Worm (Caenorhabditis elegans) whole organism, L2 larva: ENCODE results near the gene srg-7.

Source experiments
- C34F6.9 ChIP-seq: fragments of 150-350 bp; optimal IDR thresholded peaks from 2 replicates; lab custom pipeline; 2014; ENCODE audit warnings: missing biosample characterization, missing genetic modification characterization
- F13H6.1 ChIP-seq: sonication (generic microtip); optimal IDR thresholded peaks from 2 replicates; lab custom pipeline; 2016; ENCODE audit warnings: missing genetic modification characterization, missing compliant biosample characterization
- R02D3.7 ChIP-seq: fragments of 150-350 bp; optimal IDR thresholded peaks from 2 replicates; lab custom pipeline; 2014; ENCODE audit warnings: missing biosample characterization, missing genetic modification characterization
- Y55F3AM.14 ChIP-seq: fragments of 200-800 bp; sonication (Bioruptor generic); optimal IDR thresholded peaks from 2 replicates; lab custom pipeline; 2018; ENCODE audit warnings: mild to moderate bottlenecking, missing genetic modification characterization, missing compliant biosample characterization
- ZK546.5 ChIP-seq: sonication (generic microtip); optimal IDR thresholded peaks from 2 replicates; lab custom pipeline; 2017; ENCODE audit warnings: missing biosample characterization, missing genetic modification characterization
- alr-1 ChIP-seq: fragments of 150-350 bp; optimal IDR thresholded peaks from 2 replicates; lab custom pipeline; 2014; ENCODE audit warnings: missing biosample characterization, missing genetic modification characterization
- aly-2 ChIP-seq: fragments of 150-350 bp; optimal IDR thresholded peaks from 2 replicates; lab custom pipeline; 2014; ENCODE audit warnings: missing biosample characterization, missing genetic modification characterization
- ama-1 ChIP-seq: fragments of 150-350 bp; optimal IDR thresholded peaks from 2 replicates; lab custom pipeline; 2018; ENCODE audit warnings: inconsistent platforms
- ceh-16 ChIP-seq: fragments of 150-350 bp; optimal IDR thresholded peaks from 2 replicates; lab custom pipeline; 2014; ENCODE audit warnings: missing biosample characterization, missing genetic modification characterization
- ceh-82 ChIP-seq: fragments of 150-350 bp; optimal IDR thresholded peaks from 2 replicates; lab custom pipeline; 2014; ENCODE audit warnings: missing biosample characterization, missing genetic modification characterization
- crh-2 ChIP-seq: sonication (generic microtip); optimal IDR thresholded peaks from 2 replicates; lab custom pipeline; 2017; ENCODE audit warnings: missing biosample characterization, missing genetic modification characterization
- dmd-4 ChIP-seq: sonication (generic microtip); optimal IDR thresholded peaks from 2 replicates; lab custom pipeline; 2017; ENCODE audit warnings: missing biosample characterization, missing genetic modification characterization
- egl-27 ChIP-seq: sonication (generic microtip); optimal IDR thresholded peaks from 3 replicates; lab custom pipeline; 2017; ENCODE audit warnings: missing biosample characterization, missing genetic modification reagents, missing genetic modification characterization
- elt-1 ChIP-seq: fragments of 150-350 bp; optimal IDR thresholded peaks from 2 replicates; lab custom pipeline; 2014; ENCODE audit warnings: missing biosample characterization, missing genetic modification characterization
- elt-3 ChIP-seq: sonication (generic microtip); optimal IDR thresholded peaks from 2 replicates; lab custom pipeline; 2017; ENCODE audit warnings: missing biosample characterization, missing genetic modification characterization
- fos-1 ChIP-seq: fragments of 150-350 bp; optimal IDR thresholded peaks from 2 replicates; lab custom pipeline; 2014; ENCODE audit warnings: missing biosample characterization, missing genetic modification characterization
- gmeb-1 ChIP-seq: fragments of 150-350 bp; optimal IDR thresholded peaks from 2 replicates; lab custom pipeline; 2014; ENCODE audit warnings: missing biosample characterization, missing genetic modification characterization
- lin-11 ChIP-seq: fragments of 150-350 bp; sonication (generic microtip); optimal IDR thresholded peaks from 2 replicates; lab custom pipeline; 2014; ENCODE audit warnings: missing biosample characterization, missing genetic modification characterization, inconsistent platforms, mixed read lengths
- lin-13 ChIP-seq: fragments of 150-350 bp; optimal IDR thresholded peaks from 2 replicates; lab custom pipeline; 2014; ENCODE audit warnings: missing biosample characterization, missing genetic modification reagents, missing genetic modification characterization
- lin-39 ChIP-seq: fragments of 150-350 bp; optimal IDR thresholded peaks from 2 replicates; lab custom pipeline; 2014; ENCODE audit warnings: missing biosample characterization, missing genetic modification reagents, missing genetic modification characterization
- lsy-2 ChIP-seq, 2 experiments: fragments of 150-350 bp in 1 of 2; sonication (generic microtip) in 1 of 2; optimal IDR thresholded peaks; 2 replicates each; lab custom pipeline; 2014 to 2017; ENCODE audit warnings: missing biosample characterization in 2 of 2, missing genetic modification characterization in 2 of 2
- mab-5 ChIP-seq: fragments of 150-350 bp; optimal IDR thresholded peaks from 2 replicates; lab custom pipeline; 2014; ENCODE audit warnings: missing biosample characterization, missing genetic modification characterization
- mbf-1 ChIP-seq: sonication (generic microtip); optimal IDR thresholded peaks from 2 replicates; lab custom pipeline; 2017; ENCODE audit warnings: missing biosample characterization, missing genetic modification characterization
- mdl-1 ChIP-seq, 2 experiments: fragments of 150-350 bp in 1 of 2; sonication (generic microtip) in 1 of 2; optimal IDR thresholded peaks; 2 replicates each; lab custom pipeline; 2017; ENCODE audit warnings: missing biosample characterization in 2 of 2, missing genetic modification characterization in 2 of 2
- nhr-10 ChIP-seq: sonication (generic microtip); optimal IDR thresholded peaks from 2 replicates; lab custom pipeline; 2017; ENCODE audit warnings: missing biosample characterization, missing genetic modification characterization
- nhr-11 ChIP-seq: fragments of 150-350 bp; optimal IDR thresholded peaks from 2 replicates; lab custom pipeline; 2014; ENCODE audit warnings: missing biosample characterization, missing genetic modification characterization
- nhr-12 ChIP-seq: fragments of 150-350 bp; optimal IDR thresholded peaks from 2 replicates; lab custom pipeline; 2014; ENCODE audit warnings: missing biosample characterization, missing genetic modification characterization
- nhr-129 ChIP-seq: fragments of 150-350 bp; optimal IDR thresholded peaks from 2 replicates; lab custom pipeline; 2014; ENCODE audit warnings: missing biosample characterization, missing genetic modification characterization
- nhr-21 ChIP-seq: fragments of 150-350 bp; optimal IDR thresholded peaks from 2 replicates; lab custom pipeline; 2014; ENCODE audit warnings: missing biosample characterization, missing genetic modification characterization
- nhr-23 ChIP-seq: fragments of 150-350 bp; optimal IDR thresholded peaks from 2 replicates; lab custom pipeline; 2014; ENCODE audit warnings: missing biosample characterization, missing genetic modification reagents, missing genetic modification characterization
- nhr-237 ChIP-seq: fragments of 150-350 bp; optimal IDR thresholded peaks from 2 replicates; lab custom pipeline; 2014; ENCODE audit warnings: missing biosample characterization, missing genetic modification characterization
- nhr-6 ChIP-seq: fragments of 150-350 bp; optimal IDR thresholded peaks from 2 replicates; lab custom pipeline; 2014; ENCODE audit warnings: missing biosample characterization, missing genetic modification characterization
- nhr-77 ChIP-seq: fragments of 150-350 bp; optimal IDR thresholded peaks from 2 replicates; lab custom pipeline; 2014; ENCODE audit warnings: missing biosample characterization, missing genetic modification characterization
- peb-1 ChIP-seq: fragments of 150-350 bp; optimal IDR thresholded peaks from 2 replicates; lab custom pipeline; 2014; ENCODE audit warnings: missing biosample characterization, missing genetic modification characterization
- sem-4 ChIP-seq: fragments of 150-350 bp; optimal IDR thresholded peaks from 2 replicates; lab custom pipeline; 2014; ENCODE audit warnings: missing biosample characterization, missing genetic modification reagents, missing genetic modification characterization
- sma-3 ChIP-seq: sonication (generic microtip); optimal IDR thresholded peaks from 2 replicates; lab custom pipeline; 2016; ENCODE audit warnings: missing genetic modification reagents, missing genetic modification characterization, missing compliant biosample characterization
- sma-9 ChIP-seq, 2 experiments: fragments of 150-350 bp in 1 of 2; sonication (generic microtip) in 1 of 2; optimal IDR thresholded peaks; 2 replicates each; lab custom pipeline; 2014 to 2016; ENCODE audit warnings: missing genetic modification characterization in 2 of 2, mild to moderate bottlenecking in 1 of 2, missing biosample characterization in 1 of 2, missing compliant biosample characterization in 1 of 2, missing genetic modification reagents in 1 of 2, moderate library complexity in 1 of 2
- snpc-4 ChIP-seq: fragments of 150-350 bp; optimal IDR thresholded peaks from 2 replicates; lab custom pipeline; 2014; ENCODE audit warnings: missing biosample characterization, missing genetic modification characterization
- unc-39 ChIP-seq: fragments of 150-350 bp; optimal IDR thresholded peaks from 2 replicates; lab custom pipeline; 2014; ENCODE audit warnings: missing biosample characterization, missing genetic modification characterization
- unc-55 ChIP-seq: fragments of 150-350 bp; sonication (generic microtip); optimal IDR thresholded peaks from 3 replicates; lab custom pipeline; 2014; ENCODE audit warnings: missing biosample characterization, missing genetic modification reagents, missing genetic modification characterization
- zag-1 ChIP-seq: fragments of 150-350 bp; optimal IDR thresholded peaks from 2 replicates; lab custom pipeline; 2014; ENCODE audit warnings: missing biosample characterization, missing genetic modification characterization
- ztf-1 ChIP-seq: fragments of 200-800 bp; sonication (Bioruptor generic); conservative IDR thresholded peaks from 2 replicates; pipeline ENCODE4 v1.3.6; 2022; ENCODE audit warnings: missing genetic modification characterization, missing compliant biosample characterization
- ztf-4 ChIP-seq: fragments of 150-350 bp; optimal IDR thresholded peaks from 2 replicates; lab custom pipeline; 2014; ENCODE audit warnings: missing biosample characterization, missing genetic modification characterization

Gene srg-7

DNA sequence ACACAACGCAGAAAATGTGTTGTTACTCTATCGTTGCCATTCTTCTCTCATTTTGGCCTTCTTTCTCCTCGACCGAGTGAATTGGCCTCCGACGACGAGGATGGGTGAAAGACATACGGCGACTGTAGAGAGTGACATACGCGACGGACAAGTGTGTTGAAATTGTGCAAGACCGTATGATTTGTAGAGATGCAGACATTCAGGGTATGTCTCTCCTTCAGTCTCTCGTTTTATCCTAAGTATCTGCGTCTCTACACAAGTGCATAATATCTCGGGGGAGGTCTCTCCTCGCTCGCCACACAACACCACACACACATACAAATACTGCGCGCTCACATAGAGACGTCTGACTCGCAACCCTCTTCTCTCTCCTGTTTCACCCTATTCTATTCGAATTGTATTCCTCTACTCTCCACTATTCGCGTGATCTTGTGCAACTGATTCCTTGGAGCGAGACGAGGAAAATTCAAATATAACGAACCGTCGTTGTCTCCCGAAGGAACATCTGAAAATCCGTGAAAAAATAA, 12.2 kb upstream of the srg-7 start, which contains the start of gene hmg-1.2 (continued):
- TF ChIP-seq lin-13 (GFP tag; lab: Kevin White, UChicago), result peak; percentile 54
- TF ChIP-seq sem-4 (tag; lab: Kevin White, UChicago), result peak; percentile 65
- TF ChIP-seq sma-9 (GFP tag; optimal IDR thresholded peaks at IDR 0.05; lab: Kevin White, UChicago), result peak; percentile 92
- TF ChIP-seq sma-9 (tag; optimal IDR thresholded peaks at IDR 0.05; lab: Kevin White, UChicago), result no peak
- peak; percentile 68 for TF ChIP-seq fos-1 (tag; lab: Kevin White, UChicago)
- TF ChIP-seq elt-1, result no peak
- TF ChIP-seq lsy-2 (tag; optimal IDR thresholded peaks at IDR 0.05; lab: Kevin White, UChicago), result peak; percentile 27 to 83
- TF ChIP-seq unc-39 (tag; lab: Kevin White, UChicago), result no peak

DNA sequence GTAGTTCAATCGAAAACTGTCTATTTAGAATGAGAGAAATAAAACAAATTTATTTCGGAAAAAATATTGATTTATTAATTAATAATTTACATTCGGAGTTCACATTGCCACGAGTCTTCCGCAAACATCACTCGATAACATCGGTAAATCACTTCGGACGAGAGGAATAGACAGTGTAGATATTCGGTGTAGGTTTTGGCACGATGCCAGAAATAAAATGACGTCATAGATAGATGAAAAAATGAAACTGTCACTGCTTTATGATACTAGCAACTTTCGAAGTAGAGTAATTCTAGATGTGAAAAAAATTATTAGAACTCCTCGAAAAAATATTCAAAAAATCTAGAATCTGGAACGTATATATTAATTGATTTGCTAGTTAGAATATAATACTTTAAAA, 11.5 kb upstream of the srg-7 start:
- TF ChIP-seq ceh-16 (tag; lab: Kevin White, UChicago) (no peak), sma-9 (GFP tag; optimal IDR thresholded peaks at IDR 0.05; lab: Kevin White, UChicago) (peak; percentile 3), sma-9 (tag; optimal IDR thresholded peaks at IDR 0.05; lab: Kevin White, UChicago) (no peak)

DNA sequence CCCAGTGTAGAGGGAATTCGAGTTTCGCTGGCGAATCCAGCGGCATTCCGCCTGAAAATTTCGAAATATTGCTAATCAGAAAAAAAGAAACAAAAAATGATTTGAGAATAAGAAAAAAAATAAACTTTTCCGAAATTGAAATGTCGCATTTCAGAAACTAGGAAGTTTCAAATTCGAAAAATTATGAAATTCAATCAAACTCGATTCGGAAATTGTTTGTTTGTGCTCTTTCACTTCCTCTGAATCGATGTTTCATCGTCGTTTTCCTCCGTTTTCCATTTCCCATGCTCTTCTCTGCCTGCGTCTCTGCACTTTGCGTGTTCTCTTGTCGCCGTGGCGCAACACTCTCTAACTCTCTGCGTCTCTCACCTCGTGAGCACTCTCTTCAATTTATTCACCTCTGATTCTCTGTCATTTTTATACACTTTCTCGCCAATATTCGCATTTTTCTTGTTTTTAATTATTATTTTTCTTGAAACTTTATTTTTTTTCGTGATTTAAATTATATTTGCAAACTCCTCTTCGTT, 10.4 kb upstream of the srg-7 start, which contains the start of gene C18F10.7:
C18F10.7 (minus strand) TSS at position 51 of the 527 bp plus-strand sequence.
- no peak for TF ChIP-seq alr-1 (tag; lab: Kevin White, UChicago)
- TF ChIP-seq mdl-1 (tag; optimal IDR thresholded peaks at IDR 0.05; lab: Kevin White, UChicago), result peak; percentile 85 to 90
- peak; percentile 87 for TF ChIP-seq C34F6.9 (tag; lab: Kevin White, UChicago)
- peak; percentile 2 for TF ChIP-seq R02D3.7 (tag; lab: Kevin White, UChicago)
- no peak for TF ChIP-seq lin-39
- TF ChIP-seq sma-9 (GFP tag; optimal IDR thresholded peaks at IDR 0.05; lab: Kevin White, UChicago), result peak; percentile 91
- TF ChIP-seq sma-9 (tag; optimal IDR thresholded peaks at IDR 0.05; lab: Kevin White, UChicago), result no peak
- TF ChIP-seq gmeb-1 (tag; lab: Kevin White, UChicago), result peak; percentile 63
- no peak for TF ChIP-seq peb-1
- TF ChIP-seq ZK546.5, result no peak
- no peak for TF ChIP-seq lin-11 (tag; lab: Kevin White, UChicago)
- TF ChIP-seq nhr-129 (tag; lab: Kevin White, UChicago), result peak; percentile 57
- TF ChIP-seq nhr-12 (tag; lab: Kevin White, UChicago), result no peak
- no peak for TF ChIP-seq nhr-77 (tag; lab: Kevin White, UChicago)
- peak; percentile 74 for TF ChIP-seq unc-55 (GFP tag; lab: Kevin White, UChicago)
- no peak for TF ChIP-seq ama-1 (lab: Kevin White, UChicago)
- TF ChIP-seq F13H6.1 (tag; lab: Kevin White, UChicago), result peak; percentile 70
- peak; percentile 54 for TF ChIP-seq fos-1 (tag; lab: Kevin White, UChicago)
- no peak for TF ChIP-seq nhr-23 (tag; lab: Kevin White, UChicago)
- peak; percentile 66 for TF ChIP-seq crh-2
- TF ChIP-seq snpc-4, result peak; percentile 25
- TF ChIP-seq aly-2 (tag; lab: Kevin White, UChicago), result no peak
- TF ChIP-seq lsy-2 (tag; optimal IDR thresholded peaks at IDR 0.05; lab: Kevin White, UChicago), result peak in 1 of 2 experiments; percentile 80
- TF ChIP-seq egl-27, result peak; percentile 55
- TF ChIP-seq mab-5 (tag; lab: Kevin White, UChicago), result peak; percentile 61
- no peak for TF ChIP-seq dmd-4
- peak; percentile 30 for TF ChIP-seq sma-3 (GFP tag; lab: Kevin White, UChicago)
- no peak for TF ChIP-seq ztf-1 (GFP tag; lab: Robert Waterston, UW)
- TF ChIP-seq elt-3 (tag; lab: Kevin White, UChicago), result no peak
- peak; percentile 49 for TF ChIP-seq lin-13 (GFP tag; lab: Kevin White, UChicago)
- TF ChIP-seq elt-1, result no peak
- TF ChIP-seq zag-1, result no peak
- no peak for TF ChIP-seq mbf-1 (tag; lab: Kevin White, UChicago)
- no peak for TF ChIP-seq unc-39 (tag; lab: Kevin White, UChicago)
- no peak for TF ChIP-seq ceh-16 (tag; lab: Kevin White, UChicago)
- no peak for TF ChIP-seq nhr-11 (tag; lab: Kevin White, UChicago)
- TF ChIP-seq ztf-4 (tag; lab: Kevin White, UChicago), result no peak
- peak; percentile 80 for TF ChIP-seq sem-4 (tag; lab: Kevin White, UChicago)
- no peak for TF ChIP-seq nhr-10 (tag; lab: Kevin White, UChicago)
- no peak for TF ChIP-seq nhr-21 (tag; lab: Kevin White, UChicago)
- TF ChIP-seq nhr-237 (tag; lab: Kevin White, UChicago), result no peak
- no peak for TF ChIP-seq nhr-6 (tag; lab: Kevin White, UChicago)
- TF ChIP-seq Y55F3AM.14, result no peak
- TF ChIP-seq ceh-82, result no peak
- TF ChIP-seq, all 48 proteins: peak for 17
